Fruit fly (Drosophila melanogaster): Measurements from ENCODE around the gene sqd.

The sqd gene

DNA sequence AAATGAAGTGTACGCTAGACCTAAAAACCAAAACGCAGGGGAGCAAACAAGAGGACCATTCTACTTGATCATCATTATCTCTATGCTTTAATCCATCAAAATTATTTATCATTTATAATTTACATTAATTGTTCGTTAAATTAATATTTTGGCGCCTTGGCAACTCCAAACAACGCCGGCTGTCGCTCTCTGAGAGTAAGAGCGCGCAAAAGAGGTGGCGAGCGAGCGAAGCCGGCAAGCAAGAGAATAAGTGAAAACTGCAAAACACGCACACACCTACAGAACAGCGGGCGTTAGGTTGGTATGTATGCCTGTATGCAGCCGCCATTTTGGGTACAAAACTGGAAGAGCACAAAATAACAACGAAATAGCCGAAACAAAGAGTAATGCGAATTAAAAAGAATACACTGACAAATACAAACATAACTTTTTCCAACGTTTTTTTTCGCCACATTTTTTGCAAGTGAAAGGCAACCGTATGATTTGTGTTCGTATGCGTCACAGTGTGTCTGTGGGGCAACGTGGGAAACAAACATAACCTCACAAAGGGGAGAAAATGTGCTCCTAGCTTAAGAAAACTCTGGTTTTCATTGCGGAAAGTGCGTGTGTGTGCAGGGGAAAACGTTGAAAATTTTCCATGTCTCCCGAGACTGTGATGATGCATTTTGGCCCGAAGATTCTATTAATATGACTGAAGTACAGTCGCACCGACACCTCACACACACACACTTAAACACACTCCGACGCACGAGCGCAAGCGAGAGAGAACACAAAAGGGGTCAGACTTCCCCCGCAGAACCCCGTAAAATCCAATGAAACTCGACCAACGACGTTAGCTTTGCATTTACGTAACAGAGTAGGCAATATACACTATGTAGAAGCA, 1.1 kb downstream of the sqd start (continued):
- TF ChIP-seq sob (GFP tag; IDR thresholded peaks at IDR 0.05) (0 out of 2 replicates have a peak, but pooled peaks have one; percentile 6), nom (GFP tag; optimal IDR thresholded peaks at IDR 0.05) (peak; percentile 61), kay (GFP tag; optimal IDR thresholded peaks at IDR 0.05) (peak; percentile 6), scrt (GFP tag; optimal IDR thresholded peaks at IDR 0.05) (peak; percentile 43), croc (GFP tag; conservative IDR thresholded peaks at IDR 0.05) (no peak), lilli (GFP tag; optimal IDR thresholded peaks at IDR 0.05) (peak; percentile 63), H15 (GFP tag; IDR thresholded peaks at IDR 0.05) (no peak), Trl (optimal IDR thresholded peaks at IDR 0.05) (peak; percentile 88 to 93), Trl (GFP tag; optimal IDR thresholded peaks at IDR 0.05) (no peak), hkb (optimal IDR thresholded peaks at IDR 0.05) (no peak), hkb (GFP tag; IDR thresholded peaks at IDR 0.05) (peak; percentile 59), seq (GFP tag; IDR thresholded peaks at IDR 0.05) (no peak), chinmo (GFP tag; IDR thresholded peaks at IDR 0.05; ENCODE audit: partially characterized antibody) (peak; percentile 88; the same call in 2 of the 4 replicates), CG11398 (GFP tag; optimal IDR thresholded peaks at IDR 0.05) (no peak), CG31224 (GFP tag; IDR thresholded peaks at IDR 0.05) (no peak), CG32532 (GFP tag; IDR thresholded peaks at IDR 0.05) (peak; percentile 56; the same call in 1 of the 2 replicates), Dfd (GFP tag; optimal IDR thresholded peaks at IDR 0.05) (no peak), CG10543 (GFP tag; optimal IDR thresholded peaks at IDR 0.05) (peak; percentile 19), CG12391 (tag; optimal IDR thresholded peaks at IDR 0.05) (peak; percentile 42), Rx (GFP tag; IDR thresholded peaks at IDR 0.05) (no peak), CG18262 (tag; optimal IDR thresholded peaks at IDR 0.05) (peak; percentile 34), Doc2 (GFP tag; IDR thresholded peaks at IDR 0.05) (no peak), eve (GFP tag; optimal IDR thresholded peaks at IDR 0.05) (peak in 1 of 2 experiments; percentile 13), CG4730 (GFP tag; IDR thresholded peaks at IDR 0.05) (no peak), sna (GFP tag; IDR thresholded peaks at IDR 0.05; ENCODE audit: partially characterized antibody) (no peak), CG18011 (GFP tag; optimal IDR thresholded peaks at IDR 0.05) (peak; percentile 1), D19B (GFP tag; optimal IDR thresholded peaks at IDR 0.05) (peak; percentile 10), CG7839 (tag; optimal IDR thresholded peaks at IDR 0.05) (no peak), CG7271 (tag; optimal IDR thresholded peaks at IDR 0.05) (no peak), mirr (GFP tag; optimal IDR thresholded peaks at IDR 0.05) (no peak), rib (GFP tag; IDR thresholded peaks at IDR 0.05) (0 out of 2 replicates have a peak, but pooled peaks have one; percentile 12), Hr51 (GFP tag; optimal IDR thresholded peaks at IDR 0.05) (no peak), CG7786 (GFP tag; optimal IDR thresholded peaks at IDR 0.05) (no peak), vvl (GFP tag; IDR thresholded peaks at IDR 0.05) (no peak; the same call in 1 of the 2 replicates), gem (tag; optimal IDR thresholded peaks at IDR 0.05) (peak; percentile 62), toy (GFP tag; IDR thresholded peaks at IDR 0.05) (no peak), row (GFP tag; IDR thresholded peaks at IDR 0.05) (peak; percentile 68; the same call in 1 of the 3 replicates), Atf6 (GFP tag; IDR thresholded peaks at IDR 0.05) (peak; percentile 59; the same call in 1 of the 2 replicates), so (GFP tag; IDR thresholded peaks at IDR 0.05) (no peak; the same call in 2 of the 3 replicates), YL-1 (GFP tag; optimal IDR thresholded peaks at IDR 0.05) (peak; percentile 83), caup (GFP tag; optimal IDR thresholded peaks at IDR 0.05; ENCODE audit: severe bottlenecking) (peak; percentile 4), Optix (GFP tag; IDR thresholded peaks at IDR 0.05) (no peak; the same call in 2 of the 3 replicates), CG11560 (tag; IDR thresholded peaks at IDR 0.05) (no peak), Jarid2 (GFP tag; optimal IDR thresholded peaks at IDR 0.05) (no peak), Vsx1 (GFP tag; optimal IDR thresholded peaks at IDR 0.05) (peak; percentile 7), nerfin-1 (tag; optimal IDR thresholded peaks at IDR 0.05) (peak; percentile 5), wdn (GFP tag; IDR thresholded peaks at IDR 0.05) (peak; percentile 49), trem (tag; optimal IDR thresholded peaks at IDR 0.05) (no peak), sim (GFP tag; IDR thresholded peaks at IDR 0.05) (0 out of 2 replicates have a peak, but pooled peaks have one; percentile 5)
